Worm (Caenorhabditis elegans) whole organism, late embryonic: ENCODE data around the gene srj-11.

ENCODE experiments used
- F13H6.1 ChIP-seq: sonication (generic microtip); optimal IDR thresholded peaks from 2 replicates; lab custom pipeline; 2016; ENCODE audit warnings: missing genetic modification characterization, missing compliant biosample characterization
- K09A11.1 ChIP-seq: sonication (generic microtip); optimal IDR thresholded peaks from 2 replicates; lab custom pipeline; 2017; ENCODE audit warnings: antibody characterized with exemption, mild to moderate bottlenecking, missing genetic modification characterization, missing compliant biosample characterization; ENCODE audit not compliant: insufficient read depth
- Y22D7AL.16 ChIP-seq: sonication (generic microtip); optimal IDR thresholded peaks from 2 replicates; lab custom pipeline; 2016; ENCODE audit warnings: missing genetic modification characterization, missing compliant biosample characterization
- ahr-1 ChIP-seq: sonication (generic microtip); optimal IDR thresholded peaks from 2 replicates; lab custom pipeline; 2016; ENCODE audit warnings: missing genetic modification characterization, missing compliant biosample characterization
- ceh-14 ChIP-seq: sonication (generic microtip); optimal IDR thresholded peaks from 2 replicates; lab custom pipeline; 2016; ENCODE audit warnings: missing genotype, missing genetic modification characterization, missing compliant biosample characterization
- ceh-18 ChIP-seq: sonication (generic microtip); optimal IDR thresholded peaks from 2 replicates; lab custom pipeline; 2016; ENCODE audit warnings: missing genetic modification characterization, missing compliant biosample characterization
- ceh-19 ChIP-seq: fragments of 200-800 bp; sonication (Bioruptor generic); optimal IDR thresholded peaks from 2 replicates; lab custom pipeline; 2018; ENCODE audit warnings: mild to moderate bottlenecking, missing genetic modification characterization, missing compliant biosample characterization
- ceh-30 ChIP-seq: fragments of 150-350 bp; optimal IDR thresholded peaks from 2 replicates; lab custom pipeline; 2014; ENCODE audit warnings: missing biosample characterization, missing genetic modification characterization
- ceh-31 ChIP-seq: sonication (generic microtip); optimal IDR thresholded peaks from 2 replicates; lab custom pipeline; 2016; ENCODE audit warnings: missing genetic modification characterization, missing compliant biosample characterization
- ceh-48 ChIP-seq: sonication (generic microtip); optimal IDR thresholded peaks from 2 replicates; lab custom pipeline; 2016; ENCODE audit warnings: missing genetic modification characterization, inconsistent platforms, missing compliant biosample characterization
- ceh-9 ChIP-seq: sonication (generic microtip); optimal IDR thresholded peaks from 2 replicates; lab custom pipeline; 2016; ENCODE audit warnings: mild to moderate bottlenecking, missing genetic modification characterization, inconsistent platforms, missing compliant biosample characterization
- dmd-4 ChIP-seq: sonication (generic microtip); optimal IDR thresholded peaks from 2 replicates; lab custom pipeline; 2016; ENCODE audit warnings: borderline replicate concordance, missing genetic modification characterization, missing compliant biosample characterization
- dve-1 ChIP-seq: sonication (generic microtip); optimal IDR thresholded peaks from 2 replicates; lab custom pipeline; 2017; ENCODE audit warnings: antibody characterized with exemption, mild to moderate bottlenecking, missing genetic modification characterization, missing compliant biosample characterization
- elt-2 ChIP-seq: sonication (generic microtip); optimal IDR thresholded peaks from 2 replicates; lab custom pipeline; 2016; ENCODE audit warnings: missing genetic modification reagents, missing genetic modification characterization, missing compliant biosample characterization
- ets-4 ChIP-seq: sonication (generic microtip); optimal IDR thresholded peaks from 2 replicates; lab custom pipeline; 2016; ENCODE audit warnings: missing genetic modification characterization, missing compliant biosample characterization
- eyg-1 ChIP-seq: sonication (generic microtip); optimal IDR thresholded peaks from 2 replicates; lab custom pipeline; 2016; ENCODE audit warnings: missing genotype, missing genetic modification characterization, missing compliant biosample characterization
- fax-1 ChIP-seq: sonication (generic microtip); optimal IDR thresholded peaks from 2 replicates; lab custom pipeline; 2016; ENCODE audit warnings: missing genotype, missing genetic modification characterization, missing compliant biosample characterization
- fkh-10 ChIP-seq: fragments of 150-350 bp; optimal IDR thresholded peaks from 2 replicates; lab custom pipeline; 2014; ENCODE audit warnings: missing biosample characterization, missing genetic modification reagents, missing genetic modification characterization
- fkh-6 ChIP-seq: sonication (generic microtip); optimal IDR thresholded peaks from 2 replicates; lab custom pipeline; 2016; ENCODE audit warnings: missing genetic modification characterization, missing compliant biosample characterization
- gmeb-2 ChIP-seq: sonication (generic microtip); optimal IDR thresholded peaks from 2 replicates; lab custom pipeline; 2016; ENCODE audit warnings: missing genetic modification characterization, inconsistent platforms, missing compliant biosample characterization
- hlh-30 ChIP-seq: sonication (generic microtip); optimal IDR thresholded peaks from 2 replicates; lab custom pipeline; 2017; ENCODE audit warnings: antibody characterized with exemption, missing genetic modification characterization, missing compliant biosample characterization; ENCODE audit not compliant: insufficient read depth
- hlh-8 ChIP-seq: sonication (generic microtip); optimal IDR thresholded peaks from 2 replicates; lab custom pipeline; 2016; ENCODE audit warnings: missing genotype, missing genetic modification characterization, missing compliant biosample characterization
- lin-11 ChIP-seq: fragments of 200-800 bp; sonication (Bioruptor generic); optimal IDR thresholded peaks from 2 replicates; lab custom pipeline; 2018; ENCODE audit warnings: mild to moderate bottlenecking, missing genetic modification characterization, missing compliant biosample characterization
- madf-2 ChIP-seq: sonication (generic microtip); optimal IDR thresholded peaks from 2 replicates; lab custom pipeline; 2017; ENCODE audit warnings: missing genetic modification characterization, missing compliant biosample characterization
- mec-3 ChIP-seq: sonication (generic microtip); optimal IDR thresholded peaks from 2 replicates; lab custom pipeline; 2016; ENCODE audit warnings: borderline replicate concordance, missing genetic modification characterization, missing compliant biosample characterization
- nfya-1 ChIP-seq: sonication (generic microtip); optimal IDR thresholded peaks from 2 replicates; lab custom pipeline; 2017; ENCODE audit warnings: missing genetic modification characterization, mild to moderate bottlenecking, missing compliant biosample characterization, antibody characterized with exemption, moderate library complexity
- nhr-11 ChIP-seq: fragments of 150-350 bp; optimal IDR thresholded peaks from 2 replicates; lab custom pipeline; 2014; ENCODE audit warnings: missing biosample characterization, missing genetic modification characterization
- pat-9 ChIP-seq: fragments of 200-800 bp; sonication (Bioruptor generic); optimal IDR thresholded peaks from 2 replicates; lab custom pipeline; 2018; ENCODE audit warnings: mild to moderate bottlenecking, missing genetic modification characterization, moderate library complexity, missing compliant biosample characterization
- pha-4 ChIP-seq: fragments of 150-350 bp; optimal IDR thresholded peaks from 2 replicates; lab custom pipeline; 2018; ENCODE audit warnings: missing biosample characterization, missing genetic modification reagents, missing genetic modification characterization
- rnt-1 ChIP-seq: sonication (generic microtip); optimal IDR thresholded peaks from 2 replicates; lab custom pipeline; 2016; ENCODE audit warnings: missing genetic modification characterization, missing compliant biosample characterization
- sox-2 ChIP-seq: fragments of 200-800 bp; sonication (Bioruptor generic); IDR thresholded peaks from 2 replicates; pipeline ENCODE4 v1.3.6; 2022; ENCODE audit warnings: missing genetic modification reagents, missing genetic modification characterization, missing compliant biosample characterization
- sox-4 ChIP-seq: sonication (generic microtip); optimal IDR thresholded peaks from 2 replicates; lab custom pipeline; 2017; ENCODE audit warnings: mild to moderate bottlenecking, missing genetic modification characterization, inconsistent platforms, missing compliant biosample characterization
- syd-9 ChIP-seq: sonication (generic microtip); optimal IDR thresholded peaks from 2 replicates; lab custom pipeline; 2016; ENCODE audit warnings: mild to moderate bottlenecking, missing genetic modification characterization, moderate library complexity, missing compliant biosample characterization
- tbx-2 ChIP-seq: sonication (generic microtip); optimal IDR thresholded peaks from 2 replicates; lab custom pipeline; 2016; ENCODE audit warnings: missing genetic modification characterization, missing compliant biosample characterization
- ttx-3 ChIP-seq: sonication (generic microtip); optimal IDR thresholded peaks from 2 replicates; lab custom pipeline; 2016; ENCODE audit warnings: missing genetic modification reagents, missing genetic modification characterization, missing compliant biosample characterization
- unc-3 ChIP-seq, 2 experiments: fragments of 200-800 bp in 1 of 2; sonication (Bioruptor generic) in 1 of 2; sonication (generic microtip) in 1 of 2; conservative IDR thresholded peaks in 1 of 2; optimal IDR thresholded peaks in 1 of 2; 2 replicates each; pipeline versions ENCODE4 v1.3.6 to Lab custom; 2016 to 2022; ENCODE audit warnings: missing compliant biosample characterization in 2 of 2, missing genetic modification characterization in 2 of 2, missing genetic modification reagents in 1 of 2
- unc-55 ChIP-seq: sonication (generic microtip); optimal IDR thresholded peaks from 2 replicates; lab custom pipeline; 2017; ENCODE audit warnings: missing biosample characterization, missing genetic modification reagents, missing genetic modification characterization
- unc-86 ChIP-seq: sonication (generic microtip); optimal IDR thresholded peaks from 2 replicates; lab custom pipeline; 2016; ENCODE audit warnings: missing genetic modification characterization, missing compliant biosample characterization
- zip-5 ChIP-seq: sonication (generic microtip); optimal IDR thresholded peaks from 2 replicates; lab custom pipeline; 2016; ENCODE audit warnings: missing genetic modification characterization, missing compliant biosample characterization
- ztf-16 ChIP-seq: sonication (generic microtip); optimal IDR thresholded peaks from 2 replicates; lab custom pipeline; 2017; ENCODE audit warnings: missing genetic modification characterization, missing compliant biosample characterization

Gene srj-11

DNA sequence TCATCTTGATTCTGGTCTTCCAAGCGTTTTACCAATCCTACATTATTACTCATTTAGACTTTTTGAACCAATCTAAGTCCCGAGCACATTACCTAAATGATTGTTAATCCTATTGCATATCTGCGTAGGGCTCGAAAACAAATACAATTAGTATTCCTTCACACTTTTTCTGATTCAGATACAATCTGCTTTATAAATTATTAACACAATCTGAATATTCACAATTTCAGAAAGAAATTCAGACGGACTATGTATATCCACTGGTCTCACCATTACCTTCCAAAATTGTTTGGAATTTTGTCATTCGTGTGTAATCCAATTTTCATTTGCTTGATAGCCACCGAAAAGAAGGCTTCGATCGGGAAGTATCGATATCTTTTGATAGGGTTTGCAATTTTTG is at the start of gene srj-11:
TSS of gene srj-11 (plus strand) at position 250 of the 400 bp plus-strand sequence.
- TF ChIP-seq fkh-10 (GFP tag; lab: Kevin White, UChicago) (no peak), ceh-19 (GFP tag; lab: Kevin White, UChicago) (no peak), unc-86 (no peak), ceh-31 (no peak), nfya-1 (tag; lab: Kevin White, UChicago) (no peak), Y22D7AL.16 (no peak), rnt-1 (no peak), mec-3 (no peak), hlh-30 (tag; lab: Kevin White, UChicago) (no peak), unc-55 (GFP tag; lab: Kevin White, UChicago) (no peak), K09A11.1 (tag; lab: Kevin White, UChicago) (no peak), fax-1 (tag; lab: Kevin White, UChicago) (no peak)
- TF ChIP-seq, all 69 proteins: peak for 0

DNA sequence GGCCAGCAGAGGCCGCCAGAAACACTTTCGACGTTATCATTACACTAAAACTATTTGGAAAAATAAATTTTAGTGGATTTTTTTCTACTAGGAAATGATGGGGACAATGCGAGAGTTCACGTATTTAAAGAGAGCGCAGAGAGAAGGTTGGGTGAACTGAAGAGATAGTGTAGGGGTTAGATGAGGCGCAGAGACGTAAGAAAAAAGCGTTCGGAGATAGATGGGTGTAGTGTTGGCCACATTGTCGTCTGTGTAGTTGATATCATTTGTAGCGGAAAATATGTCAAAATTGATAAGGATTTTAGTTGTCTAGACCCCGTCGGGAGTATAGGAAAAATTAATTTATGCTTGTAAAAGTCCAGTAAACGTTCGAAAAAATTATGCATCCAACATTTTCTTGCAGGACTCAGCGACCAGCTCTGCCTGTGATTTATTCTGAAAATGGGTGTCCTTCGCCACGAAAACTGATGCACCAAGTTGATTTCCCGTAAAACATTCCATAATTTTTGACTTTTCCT is 48.1 kb upstream of the srj-11 start, which contains the start of the genes Y73C8B.3 and Y73C8B.9:
TSS of gene Y73C8B.3 (minus strand) at position 147 of the 518 bp plus-strand sequence.
TSS of gene Y73C8B.9 (plus strand) at position 468 of the 518 bp plus-strand sequence.
- TF ChIP-seq elt-2 (tag; lab: Kevin White, UChicago): peak; percentile 74
- no peak for TF ChIP-seq eyg-1 (tag; lab: Kevin White, UChicago)
- peak; percentile 90 for TF ChIP-seq ceh-30 (tag; lab: Kevin White, UChicago)

DNA sequence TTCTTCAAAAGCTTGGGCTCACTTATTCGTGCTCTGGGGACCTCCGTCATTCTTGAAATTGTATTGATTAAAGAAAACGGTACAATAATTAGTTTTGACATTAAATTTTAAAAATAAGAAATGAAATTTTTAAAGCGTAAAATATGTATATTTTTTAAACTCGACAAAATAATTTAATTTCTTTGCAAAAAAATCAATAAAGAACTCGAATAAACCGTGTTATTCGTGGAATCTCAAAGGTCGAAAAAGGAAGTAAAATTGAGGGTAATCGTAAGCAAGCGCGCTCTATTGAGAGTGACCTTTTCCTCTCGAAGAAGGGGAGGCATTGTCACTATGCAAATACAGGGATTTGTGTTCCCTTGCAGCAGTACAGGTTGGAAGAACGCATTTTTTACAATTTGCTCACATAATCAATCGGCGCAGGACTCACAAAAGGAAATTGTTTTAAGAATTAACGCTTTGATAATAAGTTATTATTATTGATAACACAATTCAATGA is 46.2 kb upstream of the srj-11 start, which contains the start of gene Y73C8B.2:
TSS of gene Y73C8B.2 (minus strand) at position 51 of the 499 bp plus-strand sequence.
- TF ChIP-seq K09A11.1 (tag; lab: Kevin White, UChicago) (no peak), nhr-11 (tag; lab: Kevin White, UChicago) (no peak), dmd-4 (tag; lab: Kevin White, UChicago) (no peak), zip-5 (tag; lab: Kevin White, UChicago) (no peak), unc-3 (GFP tag; conservative IDR thresholded peaks at IDR 0.05; lab: Robert Waterston, UW) (no peak), unc-3 (tag; optimal IDR thresholded peaks at IDR 0.05; lab: Kevin White, UChicago) (no peak), lin-11 (no peak), hlh-8 (no peak), ttx-3 (tag; lab: Kevin White, UChicago) (no peak), ztf-16 (tag; lab: Kevin White, UChicago) (no peak), sox-2 (GFP tag; lab: Robert Waterston, UW) (no peak), F13H6.1 (no peak), ahr-1 (tag; lab: Kevin White, UChicago) (no peak), ceh-18 (tag; lab: Kevin White, UChicago) (no peak), fkh-6 (no peak)

DNA sequence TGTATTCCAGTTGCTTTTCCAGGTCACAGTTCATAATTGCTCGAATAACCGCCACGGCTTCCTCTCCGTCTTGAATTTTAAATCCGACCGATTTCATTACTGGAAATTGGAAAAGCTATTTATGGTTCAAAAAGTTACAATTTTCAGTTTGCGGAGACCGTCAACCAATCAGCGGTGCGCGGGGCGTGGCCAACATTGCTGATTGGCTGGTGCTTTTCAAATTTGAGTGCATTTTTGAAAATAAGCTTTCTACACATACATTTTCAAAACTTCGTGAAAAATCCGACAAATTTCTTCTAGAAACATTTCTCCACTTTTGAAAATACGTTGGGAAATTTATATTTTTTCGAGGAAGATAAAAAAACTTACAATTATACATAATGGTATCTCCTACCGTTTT is 45.4 kb upstream of the srj-11 start:
- TF ChIP-seq ceh-48 (tag; lab: Kevin White, UChicago): no peak
- TF ChIP-seq fkh-10 (GFP tag; lab: Kevin White, UChicago): no peak
- TF ChIP-seq syd-9 (tag; lab: Kevin White, UChicago): no peak
- no peak for TF ChIP-seq pat-9 (tag; lab: Kevin White, UChicago)
- TF ChIP-seq nfya-1 (tag; lab: Kevin White, UChicago): peak; percentile 89

DNA sequence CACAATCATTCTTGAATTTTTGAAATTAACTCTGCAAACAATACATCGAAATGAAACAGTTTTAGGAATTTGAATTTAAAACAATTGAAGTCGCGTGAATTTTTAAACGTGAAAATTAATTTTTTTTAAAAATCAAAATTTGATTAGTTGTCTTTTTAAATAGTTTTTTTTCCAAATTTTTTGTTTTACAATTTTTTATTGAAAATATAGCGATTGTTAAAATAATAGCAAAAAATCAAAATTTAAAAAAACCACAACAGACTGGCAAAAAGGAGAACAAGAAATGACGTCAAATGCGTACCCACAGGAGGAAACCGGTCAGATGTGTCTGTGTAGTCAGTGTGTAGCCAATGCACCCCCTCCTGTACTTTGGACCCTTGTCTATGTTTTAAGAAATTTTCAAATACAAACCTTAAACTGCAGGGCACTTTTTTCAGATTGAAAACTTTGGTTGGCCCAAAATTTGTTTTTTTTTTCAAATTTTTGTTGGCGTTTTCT is 44.3 kb upstream of the srj-11 start, which contains the start of the genes Y73C8B.1 and Y73C8B.5:
TSS of gene Y73C8B.1 (minus strand) at position 51 of the 498 bp plus-strand sequence.
TSS of gene Y73C8B.5 (plus strand) at position 437 of the 498 bp plus-strand sequence.
- TF ChIP-seq ceh-14 (tag; lab: Kevin White, UChicago) (no peak), ceh-18 (tag; lab: Kevin White, UChicago) (no peak), pha-4 (no peak), K09A11.1 (tag; lab: Kevin White, UChicago) (no peak), tbx-2 (tag; lab: Kevin White, UChicago) (no peak), fax-1 (tag; lab: Kevin White, UChicago) (no peak), ceh-9 (tag; lab: Kevin White, UChicago) (no peak), nhr-11 (tag; lab: Kevin White, UChicago) (no peak), ceh-19 (GFP tag; lab: Kevin White, UChicago) (no peak), ceh-48 (tag; lab: Kevin White, UChicago) (no peak), ets-4 (no peak), sox-4 (tag; lab: Kevin White, UChicago) (no peak), madf-2 (tag; lab: Kevin White, UChicago) (no peak), dve-1 (tag; lab: Kevin White, UChicago) (no peak), gmeb-2 (tag; lab: Kevin White, UChicago) (no peak), F13H6.1 (no peak), ceh-31 (no peak)
